Worm (Caenorhabditis elegans) whole organism, mixed stage, embryonic: ENCODE measurements around the gene R02D5.1.

Experiments used
- blmp-1 ChIP-seq: fragments of 150-350 bp; optimal IDR thresholded peaks from 2 replicates; lab custom pipeline; 2014; ENCODE audit warnings: missing biosample characterization, missing genetic modification characterization
- elt-1 ChIP-seq: sonication (generic microtip); optimal IDR thresholded peaks from 2 replicates; lab custom pipeline; 2017; ENCODE audit warnings: missing genetic modification characterization, mild to moderate bottlenecking, missing compliant biosample characterization, antibody characterized with exemption, moderate library complexity, borderline replicate concordance; ENCODE audit not compliant: insufficient read depth
- elt-3 ChIP-seq: fragments of 150-350 bp; optimal IDR thresholded peaks from 2 replicates; lab custom pipeline; 2014; ENCODE audit warnings: missing biosample characterization, missing genetic modification characterization
- ham-2 ChIP-seq: fragments of 200-800 bp; sonication (Bioruptor generic); optimal IDR thresholded peaks from 2 replicates; lab custom pipeline; 2018; ENCODE audit warnings: mild to moderate bottlenecking, missing genetic modification characterization, missing compliant biosample characterization
- mab-5 ChIP-seq: fragments of 150-350 bp; optimal IDR thresholded peaks from 2 replicates; lab custom pipeline; 2014; ENCODE audit warnings: missing biosample characterization, missing genetic modification characterization
- mep-1 ChIP-seq: fragments of 150-350 bp; optimal IDR thresholded peaks from 2 replicates; lab custom pipeline; 2017; ENCODE audit warnings: missing biosample characterization, missing genetic modification reagents, missing genetic modification characterization, inconsistent platforms
- nhr-12 ChIP-seq: fragments of 150-350 bp; optimal IDR thresholded peaks from 2 replicates; lab custom pipeline; 2014; ENCODE audit warnings: missing biosample characterization, missing genetic modification characterization
- nhr-237 ChIP-seq: fragments of 150-350 bp; optimal IDR thresholded peaks from 2 replicates; lab custom pipeline; 2014; ENCODE audit warnings: missing biosample characterization, missing genetic modification characterization
- nhr-28 ChIP-seq: fragments of 150-350 bp; optimal IDR thresholded peaks from 2 replicates; lab custom pipeline; 2014; ENCODE audit warnings: missing biosample characterization, missing genetic modification characterization
- nhr-76 ChIP-seq: sonication (generic microtip); optimal IDR thresholded peaks from 2 replicates; lab custom pipeline; 2017; ENCODE audit warnings: missing biosample characterization, missing genetic modification characterization
- pha-4 ChIP-seq: fragments of 150-350 bp; optimal IDR thresholded peaks from 2 replicates; lab custom pipeline; 2018; ENCODE audit warnings: missing biosample characterization, missing genetic modification reagents, missing genetic modification characterization
- snpc-4 ChIP-seq: fragments of 150-350 bp; optimal IDR thresholded peaks from 2 replicates; lab custom pipeline; 2014; ENCODE audit warnings: missing biosample characterization, missing genetic modification characterization
- ztf-11 ChIP-seq: fragments of 150-350 bp; optimal IDR thresholded peaks from 2 replicates; lab custom pipeline; 2014; ENCODE audit warnings: missing biosample characterization, missing genetic modification characterization

ce11 chrV:14472229-14472628 lies 35.8 kb upstream of the R02D5.1 start, which contains the start of gene clec-227:
- TF ChIP-seq elt-1 (no peak), ham-2 (GFP tag; lab: Kevin White, UChicago) (no peak), ztf-11 (tag; lab: Kevin White, UChicago) (no peak), elt-3 (tag; lab: Kevin White, UChicago) (no peak), mep-1 (tag; lab: Kevin White, UChicago) (no peak), nhr-76 (tag; lab: Kevin White, UChicago) (no peak), blmp-1 (tag; lab: Kevin White, UChicago) (no peak), nhr-12 (no peak), pha-4 (tag; lab: Kevin White, UChicago) (no peak), nhr-237 (tag; lab: Kevin White, UChicago) (no peak), nhr-28 (tag; lab: Kevin White, UChicago) (no peak), mab-5 (tag; lab: Kevin White, UChicago) (no peak), snpc-4 (tag; lab: Kevin White, UChicago) (no peak)
